Fruit fly (Drosophila melanogaster) whole organism, embryonic: ENCODE measurements around the gene D12.
A peak's percentile ranks its signal among the peaks of the same experiment; 100 is the strongest.

Experiments used
- Antp ChIP-seq: fragments of 200-800 bp; sonication (Bioruptor generic); optimal IDR thresholded peaks from 3 replicates; lab custom pipeline; 2016; ENCODE audit warnings: missing biosample characterization, missing genetic modification characterization
- Blimp-1 ChIP-seq: fragments of 200-800 bp; sonication (Bioruptor generic); optimal IDR thresholded peaks from 3 replicates; lab custom pipeline; 2018; ENCODE audit warnings: missing biosample characterization, missing genetic modification characterization, mild to moderate bottlenecking, moderate library complexity, missing genetic modification reagents
- CG10321 ChIP-seq: fragments of 200-800 bp; sonication (Bioruptor generic); IDR thresholded peaks from 2 replicates; pipeline ENCODE4 v1.3.6; 2022; ENCODE audit warnings: missing biosample characterization, missing genetic modification characterization
- CG10462 ChIP-seq: fragments of 200-800 bp; sonication (Bioruptor generic); optimal IDR thresholded peaks from 2 replicates; lab custom pipeline; 2016; ENCODE audit warnings: missing biosample characterization, missing genetic modification characterization
- CG10543 ChIP-seq: fragments of 200-800 bp; sonication (Bioruptor generic); optimal IDR thresholded peaks from 3 replicates; lab custom pipeline; 2017; ENCODE audit warnings: missing biosample characterization, mild to moderate bottlenecking, missing genetic modification characterization, moderate library complexity
- CG11085 ChIP-seq: fragments of 200-800 bp; sonication (Bioruptor generic); IDR thresholded peaks from 2 replicates; pipeline ENCODE4 v1.3.6; 2022; ENCODE audit warnings: missing biosample characterization, missing genetic modification characterization
- CG14965 ChIP-seq: fragments of 200-800 bp; sonication (Bioruptor generic); optimal IDR thresholded peaks from 2 replicates; lab custom pipeline; 2016; ENCODE audit warnings: missing biosample characterization, missing genetic modification characterization, borderline replicate concordance
- CG1602 ChIP-seq: fragments of 200-800 bp; sonication (Bioruptor generic); optimal IDR thresholded peaks from 3 replicates; lab custom pipeline; 2016; ENCODE audit warnings: missing biosample characterization, missing genetic modification characterization
- CG1603 ChIP-seq: fragments of 200-800 bp; sonication (Bioruptor generic); optimal IDR thresholded peaks from 2 replicates; lab custom pipeline; 2019; ENCODE audit warnings: missing biosample characterization, mild to moderate bottlenecking, missing genetic modification characterization, moderate library complexity
- CG17328 ChIP-seq: fragments of 200-800 bp; sonication (Bioruptor generic); IDR thresholded peaks from 2 replicates; pipeline ENCODE4 v1.3.6; 2022; ENCODE audit warnings: missing biosample characterization, missing genetic modification characterization
- CG2678 ChIP-seq: fragments of 200-800 bp; sonication (Bioruptor generic); optimal IDR thresholded peaks from 3 replicates; lab custom pipeline; 2019; ENCODE audit warnings: missing biosample characterization, mild to moderate bottlenecking, missing genetic modification characterization, moderate library complexity
- CG34422 ChIP-seq: fragments of 200-800 bp; sonication (Bioruptor generic); IDR thresholded peaks from 3 replicates; pipeline ENCODE4 v1.3.6; 2022; ENCODE audit warnings: missing biosample characterization, missing genetic modification characterization
- CG4282 ChIP-seq: fragments of 200-800 bp; sonication (Bioruptor generic); optimal IDR thresholded peaks from 2 replicates; lab custom pipeline; 2016; ENCODE audit warnings: missing biosample characterization, missing genetic modification characterization
- CG6689 ChIP-seq: fragments of 200-800 bp; sonication (Bioruptor generic); IDR thresholded peaks from 2 replicates; pipeline ENCODE4 v1.3.6; 2022; ENCODE audit warnings: missing biosample characterization, missing genetic modification characterization
- CG9215 ChIP-seq: fragments of 200-800 bp; sonication (Bioruptor generic); IDR thresholded peaks from 2 replicates; pipeline ENCODE4 v1.3.6; 2022; ENCODE audit warnings: missing biosample characterization, missing genetic modification characterization
- CG9932 ChIP-seq: fragments of 200-800 bp; sonication (Bioruptor generic); IDR thresholded peaks from 2 replicates; pipeline ENCODE4 v1.3.6; 2022; ENCODE audit warnings: missing biosample characterization, missing genetic modification characterization
- CTCF ChIP-seq: fragments of 200-800 bp; sonication (Bioruptor generic); optimal IDR thresholded peaks from 2 replicates; lab custom pipeline; 2017; ENCODE audit warnings: missing biosample characterization, mild to moderate bottlenecking, missing genetic modification characterization, moderate library complexity
- Chrac-16 ChIP-seq: fragments of 200-800 bp; sonication (Bioruptor generic); optimal IDR thresholded peaks from 3 replicates; lab custom pipeline; 2016; ENCODE audit warnings: missing biosample characterization, missing genetic modification characterization
- D ChIP-seq, 2 experiments: fragments of 200-800 bp in 1 of 2; fragments of >200 bp in 1 of 2; sonication (Bioruptor generic) in 1 of 2; optimal IDR thresholded peaks; 2 replicates in 1 of 2; 3 replicates in 1 of 2; lab custom pipeline; 2017; ENCODE audit warnings: mild to moderate bottlenecking in 1 of 2, missing biosample characterization in 1 of 2, missing genetic modification characterization in 1 of 2, missing genetic modification reagents in 1 of 2
- Dfd ChIP-seq, 2 experiments: fragments of >200 bp; optimal IDR thresholded peaks; 2 replicates each; lab custom pipeline; 2017; ENCODE audit warnings: missing biosample characterization in 2 of 2, missing genetic modification characterization in 2 of 2
- Gsc ChIP-seq: fragments of 200-800 bp; sonication (Bioruptor generic); IDR thresholded peaks from 2 replicates; pipeline ENCODE4 v1.3.6; 2022; ENCODE audit warnings: missing biosample characterization, missing genetic modification characterization
- HLH3B ChIP-seq: fragments of 200-800 bp; sonication (Bioruptor generic); IDR thresholded peaks from 2 replicates; pipeline ENCODE4 v1.3.6; 2022; ENCODE audit warnings: missing biosample characterization, missing genetic modification characterization
- HmgD ChIP-seq: fragments of 200-800 bp; sonication (Bioruptor generic); optimal IDR thresholded peaks from 3 replicates; lab custom pipeline; 2016; ENCODE audit warnings: missing biosample characterization, missing genetic modification characterization
- Med ChIP-seq: fragments of 200-800 bp; sonication (Bioruptor generic); peaks from one replicate; lab custom pipeline; 2016; ENCODE audit warnings: missing biosample characterization, missing genetic modification characterization, mild to moderate bottlenecking, inconsistent platforms, moderate library complexity
- Mrtf ChIP-seq: fragments of 200-800 bp; sonication (Bioruptor generic); IDR thresholded peaks from 3 replicates; pipeline ENCODE4 v1.3.6; 2022; ENCODE audit warnings: missing biosample characterization, missing genetic modification characterization
- Nf-YC ChIP-seq: fragments of 200-800 bp; optimal IDR thresholded peaks from 3 replicates; lab custom pipeline; 2019; ENCODE audit warnings: missing biosample characterization, mild to moderate bottlenecking, missing genetic modification characterization, moderate library complexity
- Rx ChIP-seq: fragments of 200-800 bp; sonication (Bioruptor generic); IDR thresholded peaks from 2 replicates; pipeline ENCODE4 v1.3.6; 2022; ENCODE audit warnings: missing biosample characterization, missing genetic modification characterization
- Ssrp ChIP-seq: fragments of 200-800 bp; sonication (Bioruptor generic); optimal IDR thresholded peaks from 2 replicates; lab custom pipeline; 2018; ENCODE audit warnings: missing biosample characterization, mild to moderate bottlenecking, missing genetic modification characterization, moderate library complexity
- Vsx1 ChIP-seq: fragments of 200-800 bp; sonication (Bioruptor generic); optimal IDR thresholded peaks from 2 replicates; lab custom pipeline; 2017; ENCODE audit warnings: missing biosample characterization, mild to moderate bottlenecking, missing genetic modification characterization, missing genetic modification reagents
- ab ChIP-seq: fragments of 200-800 bp; sonication (Bioruptor generic); optimal IDR thresholded peaks from 2 replicates; lab custom pipeline; 2016; ENCODE audit warnings: missing biosample characterization, missing genetic modification characterization
- ac ChIP-seq: fragments of 200-800 bp; sonication (Bioruptor generic); optimal IDR thresholded peaks from 3 replicates; lab custom pipeline; 2017; ENCODE audit warnings: missing biosample characterization, mild to moderate bottlenecking, missing genetic modification characterization
- aop ChIP-seq: fragments of 200-800 bp; sonication (Bioruptor generic); IDR thresholded peaks from 2 replicates; pipeline ENCODE4 v1.3.6; 2022; ENCODE audit warnings: missing biosample characterization, missing genetic modification characterization
- ash1 ChIP-seq: fragments of 200-800 bp; sonication (Bioruptor generic); optimal IDR thresholded peaks from 2 replicates; lab custom pipeline; 2018; ENCODE audit warnings: missing biosample characterization, mild to moderate bottlenecking, missing genetic modification characterization
- bigmax ChIP-seq: fragments of 200-800 bp; sonication (Bioruptor generic); optimal IDR thresholded peaks from 2 replicates; lab custom pipeline; 2018; ENCODE audit warnings: missing biosample characterization, mild to moderate bottlenecking, missing genetic modification characterization
- crc ChIP-seq: fragments of 200-800 bp; sonication (Bioruptor generic); optimal IDR thresholded peaks from 2 replicates; lab custom pipeline; 2016; ENCODE audit warnings: missing biosample characterization, missing genetic modification characterization
- dimm ChIP-seq: fragments of 200-800 bp; sonication (Bioruptor generic); IDR thresholded peaks from 2 replicates; pipeline ENCODE4 v1.3.6; 2022; ENCODE audit warnings: missing biosample characterization, missing genetic modification characterization
- dpn ChIP-seq, 2 experiments: fragments of 200-800 bp; sonication (Bioruptor generic); optimal IDR thresholded peaks; 3 replicates each; lab custom pipeline; 2016; ENCODE audit warnings: missing biosample characterization in 2 of 2, missing genetic modification characterization in 2 of 2
- ewg ChIP-seq: fragments of 200-800 bp; sonication (Bioruptor generic); optimal IDR thresholded peaks from 3 replicates; lab custom pipeline; 2017; ENCODE audit warnings: mild to moderate bottlenecking, missing biosample characterization, missing genetic modification reagents, missing genetic modification characterization
- fru ChIP-seq: fragments of >200 bp; optimal IDR thresholded peaks from 2 replicates; lab custom pipeline; 2017
- gro ChIP-seq: fragments of 200-800 bp; sonication (Bioruptor generic); optimal IDR thresholded peaks from 2 replicates; lab custom pipeline; 2016; ENCODE audit warnings: missing biosample characterization, missing genetic modification characterization
- gt ChIP-seq: fragments of 200-800 bp; sonication (Bioruptor generic); IDR thresholded peaks from 2 replicates; pipeline ENCODE4 v1.3.6; 2022; ENCODE audit warnings: missing biosample characterization, missing genetic modification characterization
- hth ChIP-seq: fragments of >200 bp; optimal IDR thresholded peaks from 2 replicates; lab custom pipeline; 2017; ENCODE audit warnings: inconsistent platforms
- jing ChIP-seq: fragments of 200-800 bp; sonication (Bioruptor generic); optimal IDR thresholded peaks from 2 replicates; lab custom pipeline; 2018; ENCODE audit warnings: missing biosample characterization, mild to moderate bottlenecking, missing genetic modification characterization
- kay ChIP-seq: fragments of 200-800 bp; sonication (Bioruptor generic); optimal IDR thresholded peaks from 2 replicates; lab custom pipeline; 2016; ENCODE audit warnings: missing biosample characterization, missing genetic modification characterization
- ken ChIP-seq: fragments of 200-800 bp; sonication (Bioruptor generic); IDR thresholded peaks from 3 replicates; pipeline ENCODE4 v1.3.6; 2022; ENCODE audit warnings: missing biosample characterization, missing genetic modification characterization
- knrl ChIP-seq: fragments of 200-800 bp; sonication (Bioruptor generic); IDR thresholded peaks from 3 replicates; pipeline ENCODE4 v1.3.6; 2022; ENCODE audit warnings: missing biosample characterization, missing genetic modification characterization; ENCODE audit not compliant: partially characterized antibody
- tll ChIP-seq, 2 experiments: fragments of 200-800 bp in 1 of 2; fragments of >200 bp in 1 of 2; sonication (Bioruptor generic) in 1 of 2; optimal IDR thresholded peaks; 2 replicates each; lab custom pipeline; 2017 to 2019; ENCODE audit warnings: missing biosample characterization in 2 of 2, missing genetic modification characterization in 2 of 2, mild to moderate bottlenecking in 1 of 2, moderate library complexity in 1 of 2
- trh ChIP-seq: fragments of 200-800 bp; sonication (Bioruptor generic); optimal IDR thresholded peaks from 2 replicates; lab custom pipeline; 2016; ENCODE audit warnings: missing biosample characterization, missing genetic modification characterization
- unc-4 ChIP-seq: fragments of 200-800 bp; sonication (Bioruptor generic); IDR thresholded peaks from 2 replicates; pipeline ENCODE4 v1.3.6; 2022; ENCODE audit warnings: missing biosample characterization, missing genetic modification characterization; ENCODE audit not compliant: partially characterized antibody
- z ChIP-seq: fragments of 200-800 bp; sonication (Bioruptor generic); IDR thresholded peaks from 3 replicates; pipeline ENCODE4 v1.3.6; 2022; ENCODE audit warnings: missing biosample characterization, missing genetic modification characterization
- zf30C ChIP-seq: fragments of 200-800 bp; sonication (Bioruptor generic); optimal IDR thresholded peaks from 3 replicates; lab custom pipeline; 2018; ENCODE audit warnings: missing biosample characterization, mild to moderate bottlenecking, missing genetic modification characterization

D12 gene

DNA sequence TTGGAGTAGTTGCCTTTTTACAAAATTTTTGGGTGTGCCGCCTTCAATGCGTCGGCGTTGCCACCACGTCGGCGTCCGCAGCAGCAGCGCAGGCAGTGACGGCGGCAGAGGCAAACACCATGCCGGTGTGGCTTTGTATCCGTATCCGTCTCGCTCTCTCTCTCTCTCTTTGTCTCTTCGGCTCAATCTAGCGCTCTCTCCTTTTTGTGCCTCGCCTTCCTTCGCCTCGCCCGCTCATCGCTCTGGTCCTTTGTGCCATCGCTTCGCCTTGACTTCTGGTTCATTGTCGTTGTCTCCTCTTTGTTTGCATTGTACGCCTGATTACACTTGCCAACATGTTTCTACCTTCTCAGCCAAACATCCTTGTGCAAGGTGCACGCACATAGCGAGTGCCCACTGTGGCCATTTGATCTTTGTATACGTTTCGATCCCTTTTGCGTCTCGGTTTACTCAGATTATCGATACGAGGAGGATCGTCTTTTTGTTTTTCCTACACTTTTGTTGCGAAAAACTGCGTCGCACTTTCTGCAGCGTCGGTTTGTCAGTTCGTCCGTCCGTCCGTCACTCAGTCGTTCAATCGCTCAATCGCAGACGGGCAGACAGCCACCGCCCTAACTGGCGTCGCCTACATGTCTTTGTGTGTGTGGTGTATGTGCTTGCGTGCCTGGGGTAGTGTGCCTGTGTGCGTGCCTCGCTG is 20.7 kb downstream of the D12 start (continued):
- TF ChIP-seq Nf-YC (tag; lab: Kevin White, UChicago) = no peak
- TF ChIP-seq Chrac-16 = no peak
- peak; percentile 9 for TF ChIP-seq Antp (GFP tag; lab: Kevin White, UChicago)
- peak; percentile 99 for TF ChIP-seq D (optimal IDR thresholded peaks at IDR 0.05; lab: Kevin White, UChicago)
- peak; percentile 23 for TF ChIP-seq D (GFP tag; optimal IDR thresholded peaks at IDR 0.05; lab: Kevin White, UChicago)
- peak; percentile 70; the same call in 2 of the 3 replicates for TF ChIP-seq z (GFP tag; lab: Robert Waterston, UW)
- no peak for TF ChIP-seq bigmax
- TF ChIP-seq trh (GFP tag; lab: Kevin White, UChicago) = no peak
- TF ChIP-seq Vsx1 (GFP tag; lab: Kevin White, UChicago) = no peak
- TF ChIP-seq ken (GFP tag; lab: Robert Waterston, UW) = no peak
- peak; percentile 26 for TF ChIP-seq CG10543 (GFP tag; lab: Kevin White, UChicago)
- TF ChIP-seq jing (GFP tag; lab: Kevin White, UChicago) = no peak
- TF ChIP-seq CG17328 (GFP tag; lab: Robert Waterston, UW) = no peak
- no peak for TF ChIP-seq aop (GFP tag; lab: Robert Waterston, UW)
- TF ChIP-seq Mrtf (GFP tag; lab: Robert Waterston, UW) = no peak
- TF ChIP-seq CG9932 (GFP tag; lab: Robert Waterston, UW) = peak; percentile 31; the same call in 1 of the 2 replicates
- TF ChIP-seq CG6689 (GFP tag; lab: Robert Waterston, UW) = no peak
- no peak for TF ChIP-seq gt (GFP tag; lab: Robert Waterston, UW)
- no peak for TF ChIP-seq CG9215 (GFP tag; lab: Robert Waterston, UW)
- peak; percentile 80 for TF ChIP-seq Med (GFP tag; lab: Kevin White, UChicago)
- TF ChIP-seq Gsc (GFP tag; lab: Robert Waterston, UW) = no peak
- no peak for TF ChIP-seq CG11085
- no peak for TF ChIP-seq CG2678 (tag; lab: Kevin White, UChicago)
- TF ChIP-seq CTCF (GFP tag; lab: Kevin White, UChicago) = no peak
- TF ChIP-seq unc-4 (GFP tag; lab: Robert Waterston, UW) = no peak
- peak; percentile 43; the same call in 1 of the 3 replicates for TF ChIP-seq CG34422 (GFP tag; lab: Robert Waterston, UW)
- TF ChIP-seq knrl (GFP tag; lab: Robert Waterston, UW) = no peak
- peak in 1 of 2 experiments; percentile 1 for TF ChIP-seq dpn (GFP tag; optimal IDR thresholded peaks at IDR 0.05; lab: Kevin White, UChicago)
- no peak for TF ChIP-seq CG4282 (GFP tag; lab: Kevin White, UChicago)
- TF ChIP-seq CG10321 (GFP tag; lab: Robert Waterston, UW) = peak; percentile 24; the same call in 1 of the 2 replicates
- TF ChIP-seq gro (GFP tag; lab: Kevin White, UChicago) = peak; percentile 24
- TF ChIP-seq CG1603 (tag; lab: Kevin White, UChicago) = no peak
- no peak for TF ChIP-seq hth (lab: Kevin White, UChicago)
- TF ChIP-seq ewg (GFP tag; lab: Kevin White, UChicago) = peak; percentile 30
- no peak for TF ChIP-seq CG1602 (GFP tag; lab: Kevin White, UChicago)
- TF ChIP-seq CG10462 (GFP tag; lab: Kevin White, UChicago) = no peak
- no peak for TF ChIP-seq ab
- TF ChIP-seq ash1 (GFP tag; lab: Kevin White, UChicago) = no peak
- TF ChIP-seq fru (lab: Kevin White, UChicago) = peak; percentile 57
- peak in 1 of 2 experiments; percentile 99 for TF ChIP-seq tll (GFP tag; optimal IDR thresholded peaks at IDR 0.05; lab: Kevin White, UChicago)
- no peak for TF ChIP-seq crc (GFP tag; lab: Kevin White, UChicago)
- no peak for TF ChIP-seq Blimp-1
- no peak for TF ChIP-seq CG14965 (GFP tag; lab: Kevin White, UChicago)
- no peak for TF ChIP-seq zf30C (GFP tag; lab: Kevin White, UChicago)
- TF ChIP-seq Ssrp (tag; lab: Kevin White, UChicago) = no peak
- peak; percentile 57 for TF ChIP-seq HmgD (GFP tag; lab: Kevin White, UChicago)
- TF ChIP-seq Dfd (GFP tag; optimal IDR thresholded peaks at IDR 0.05; lab: Kevin White, UChicago) = no peak
- TF ChIP-seq ac (GFP tag; lab: Kevin White, UChicago) = no peak
- no peak for TF ChIP-seq dimm
- TF ChIP-seq kay = no peak
- no peak for TF ChIP-seq Rx
- TF ChIP-seq HLH3B (GFP tag; lab: Robert Waterston, UW) = 0 out of 2 replicates have a peak, but pooled peaks have one; percentile 4
